Fruit fly (Drosophila melanogaster) whole organism, prepupa: Measurements from ENCODE around the gene CG33108.

ENCODE experiments used
- CG10631 ChIP-seq: fragments of 200-800 bp; sonication (Bioruptor generic); optimal IDR thresholded peaks from 2 replicates; lab custom pipeline; 2016; ENCODE audit warnings: missing biosample characterization, missing genetic modification characterization
- CG10669 ChIP-seq: fragments of 200-800 bp; sonication (Bioruptor generic); optimal IDR thresholded peaks from 3 replicates; lab custom pipeline; 2018; ENCODE audit warnings: missing biosample characterization, mild to moderate bottlenecking, missing genetic modification characterization, moderate library complexity
- CG11294 ChIP-seq: fragments of 200-800 bp; sonication (Bioruptor generic); IDR thresholded peaks from 2 replicates; pipeline ENCODE4 v1.3.6; 2022; ENCODE audit warnings: missing biosample characterization, missing genetic modification characterization
- CG11762 ChIP-seq: fragments of 200-800 bp; sonication (Bioruptor generic); optimal IDR thresholded peaks from 3 replicates; lab custom pipeline; 2016; ENCODE audit warnings: missing biosample characterization, missing genetic modification characterization; ENCODE audit not compliant: insufficient read depth
- CG11902 ChIP-seq: fragments of 200-800 bp; sonication (Bioruptor generic); optimal IDR thresholded peaks from 3 replicates; lab custom pipeline; 2016; ENCODE audit warnings: missing biosample characterization, missing genetic modification characterization
- CG15336 ChIP-seq: fragments of 200-800 bp; sonication (Bioruptor generic); IDR thresholded peaks from 2 replicates; pipeline ENCODE4 v1.3.6; 2022; ENCODE audit warnings: missing biosample characterization, missing genetic modification characterization
- CG1621 ChIP-seq: fragments of 200-800 bp; sonication (Bioruptor generic); optimal IDR thresholded peaks from 3 replicates; lab custom pipeline; 2018; ENCODE audit warnings: missing biosample characterization, mild to moderate bottlenecking, missing genetic modification characterization
- CG16779 ChIP-seq: fragments of 200-800 bp; sonication (Bioruptor generic); optimal IDR thresholded peaks from 3 replicates; lab custom pipeline; 2017; ENCODE audit warnings: missing biosample characterization, mild to moderate bottlenecking, missing genetic modification characterization
- CG3032 ChIP-seq: fragments of 200-800 bp; optimal IDR thresholded peaks from 2 replicates; lab custom pipeline; 2019; ENCODE audit warnings: missing biosample characterization, mild to moderate bottlenecking, missing genetic modification characterization, moderate library complexity
- CG31627 ChIP-seq: fragments of 200-800 bp; sonication (Bioruptor generic); optimal IDR thresholded peaks from 3 replicates; lab custom pipeline; 2016; ENCODE audit warnings: missing biosample characterization, missing genetic modification characterization
- CG32006 ChIP-seq: fragments of 200-800 bp; sonication (Bioruptor generic); optimal IDR thresholded peaks from 3 replicates; lab custom pipeline; 2017; ENCODE audit warnings: missing biosample characterization, mild to moderate bottlenecking, missing genetic modification characterization
- CG3919 ChIP-seq: fragments of 200-800 bp; sonication (Bioruptor generic); optimal IDR thresholded peaks from 3 replicates; lab custom pipeline; 2016; ENCODE audit warnings: missing biosample characterization, missing genetic modification characterization
- CG6276 ChIP-seq: fragments of 200-800 bp; sonication (Bioruptor generic); optimal IDR thresholded peaks from 2 replicates; lab custom pipeline; 2017; ENCODE audit warnings: missing biosample characterization, mild to moderate bottlenecking, missing genetic modification characterization
- CG6792 ChIP-seq: fragments of 200-800 bp; sonication (Bioruptor generic); optimal IDR thresholded peaks from 3 replicates; lab custom pipeline; 2016; ENCODE audit warnings: missing biosample characterization, missing genetic modification characterization
- CG8632 ChIP-seq: fragments of 200-800 bp; sonication (Bioruptor generic); optimal IDR thresholded peaks from 3 replicates; lab custom pipeline; 2016; ENCODE audit warnings: missing biosample characterization, missing genetic modification characterization
- CG9139 ChIP-seq: fragments of 200-800 bp; sonication (Bioruptor generic); optimal IDR thresholded peaks from 3 replicates; lab custom pipeline; 2017; ENCODE audit warnings: missing biosample characterization, mild to moderate bottlenecking, missing genetic modification characterization
- Eip75B ChIP-seq: fragments of 200-800 bp; sonication (Bioruptor generic); optimal IDR thresholded peaks from 3 replicates; lab custom pipeline; 2016; ENCODE audit warnings: missing biosample characterization, missing genetic modification characterization
- Eip78C ChIP-seq: fragments of 200-800 bp; sonication (Bioruptor generic); peaks from one replicate; lab custom pipeline; 2016; ENCODE audit warnings: missing biosample characterization, missing genetic modification characterization
- Ets21C ChIP-seq: fragments of 200-800 bp; sonication (Bioruptor generic); optimal IDR thresholded peaks from 3 replicates; lab custom pipeline; 2016; ENCODE audit warnings: missing biosample characterization, missing genetic modification characterization
- Gug ChIP-seq: fragments of 200-800 bp; sonication (Bioruptor generic); IDR thresholded peaks from 2 replicates; pipeline ENCODE4 v1.3.6; 2022; ENCODE audit warnings: missing biosample characterization, missing genetic modification characterization
- Hr38 ChIP-seq: sonication (Bioruptor generic); optimal IDR thresholded peaks from 2 replicates; lab custom pipeline; 2016; ENCODE audit warnings: missing biosample characterization, missing genetic modification characterization
- Hr39 ChIP-seq: fragments of 200-800 bp; sonication (Bioruptor generic); optimal IDR thresholded peaks from 2 replicates; lab custom pipeline; 2016; ENCODE audit warnings: missing biosample characterization, missing genetic modification characterization
- Hr4 ChIP-seq: fragments of 200-800 bp; sonication (Bioruptor generic); optimal IDR thresholded peaks from 3 replicates; lab custom pipeline; 2016; ENCODE audit warnings: missing biosample characterization, missing genetic modification characterization
- Smox ChIP-seq: fragments of 200-800 bp; sonication (Bioruptor generic); optimal IDR thresholded peaks from 3 replicates; lab custom pipeline; 2016; ENCODE audit warnings: missing biosample characterization, missing genetic modification characterization
- Sox14 ChIP-seq: fragments of 200-800 bp; sonication (Bioruptor generic); optimal IDR thresholded peaks from 3 replicates; lab custom pipeline; 2016; ENCODE audit warnings: missing biosample characterization, missing genetic modification characterization
- Sox15 ChIP-seq: fragments of 200-800 bp; sonication (Bioruptor generic); optimal IDR thresholded peaks from 3 replicates; lab custom pipeline; 2016; ENCODE audit warnings: missing biosample characterization, missing genetic modification characterization
- acj6 ChIP-seq: fragments of 200-800 bp; sonication (Bioruptor generic); optimal IDR thresholded peaks from 3 replicates; lab custom pipeline; 2016; ENCODE audit warnings: missing biosample characterization, missing genetic modification characterization
- dac ChIP-seq: fragments of 200-800 bp; sonication (Bioruptor generic); optimal IDR thresholded peaks from 2 replicates; lab custom pipeline; 2017; ENCODE audit warnings: missing biosample characterization, mild to moderate bottlenecking, missing genetic modification characterization
- dsx ChIP-seq: fragments of 200-800 bp; optimal IDR thresholded peaks from 3 replicates; lab custom pipeline; 2019; ENCODE audit warnings: missing biosample characterization, mild to moderate bottlenecking, missing genetic modification characterization, moderate library complexity; ENCODE audit not compliant: poor library complexity, severe bottlenecking
- eg ChIP-seq: fragments of 200-800 bp; sonication (Bioruptor generic); IDR thresholded peaks from 3 replicates; pipeline ENCODE4 v1.3.6; 2022; ENCODE audit warnings: missing biosample characterization, missing genetic modification characterization
- esn ChIP-seq: fragments of 200-800 bp; sonication (Bioruptor generic); optimal IDR thresholded peaks from 2 replicates; lab custom pipeline; 2016; ENCODE audit warnings: missing biosample characterization, mild to moderate bottlenecking, missing genetic modification characterization, moderate library complexity
- fd59A ChIP-seq: fragments of 200-800 bp; sonication (Bioruptor generic); optimal IDR thresholded peaks from 2 replicates; lab custom pipeline; 2017; ENCODE audit warnings: missing biosample characterization, mild to moderate bottlenecking, missing genetic modification characterization, missing genetic modification reagents
- fkh ChIP-seq: fragments of 200-800 bp; sonication (Bioruptor generic); optimal IDR thresholded peaks from 3 replicates; lab custom pipeline; 2017; ENCODE audit warnings: missing biosample characterization, mild to moderate bottlenecking, missing genetic modification characterization, moderate library complexity
- net ChIP-seq: fragments of 200-800 bp; sonication (Bioruptor generic); optimal IDR thresholded peaks from 3 replicates; lab custom pipeline; 2016; ENCODE audit warnings: missing biosample characterization, missing genetic modification characterization
- pdm3 ChIP-seq: fragments of 200-800 bp; sonication (Bioruptor generic); optimal IDR thresholded peaks from 3 replicates; lab custom pipeline; 2016; ENCODE audit warnings: missing biosample characterization, missing genetic modification characterization
- salr ChIP-seq, 2 experiments: fragments of 200-800 bp; sonication (Bioruptor generic); optimal IDR thresholded peaks; 3 replicates each; lab custom pipeline; 2016 to 2018; ENCODE audit warnings: missing biosample characterization in 2 of 2, missing genetic modification characterization in 2 of 2, mild to moderate bottlenecking in 1 of 2
- ss ChIP-seq, 2 experiments: fragments of 200-800 bp; sonication (Bioruptor generic); optimal IDR thresholded peaks; 2 replicates in 1 of 2; 3 replicates in 1 of 2; lab custom pipeline; 2017 to 2018; ENCODE audit warnings: mild to moderate bottlenecking in 2 of 2, missing biosample characterization in 2 of 2, missing genetic modification characterization in 2 of 2, moderate library complexity in 1 of 2
- svp ChIP-seq: fragments of 200-800 bp; sonication (Bioruptor generic); peaks from one replicate; lab custom pipeline; 2016; ENCODE audit warnings: missing biosample characterization, missing genetic modification characterization
- topi ChIP-seq: fragments of 200-800 bp; sonication (Bioruptor generic); optimal IDR thresholded peaks from 3 replicates; lab custom pipeline; 2016; ENCODE audit warnings: missing biosample characterization, missing genetic modification characterization
- vri ChIP-seq: fragments of 200-800 bp; sonication (Bioruptor generic); optimal IDR thresholded peaks from 3 replicates; lab custom pipeline; 2016; ENCODE audit warnings: missing biosample characterization, mild to moderate bottlenecking, missing genetic modification characterization

The CG33108 gene

DNA sequence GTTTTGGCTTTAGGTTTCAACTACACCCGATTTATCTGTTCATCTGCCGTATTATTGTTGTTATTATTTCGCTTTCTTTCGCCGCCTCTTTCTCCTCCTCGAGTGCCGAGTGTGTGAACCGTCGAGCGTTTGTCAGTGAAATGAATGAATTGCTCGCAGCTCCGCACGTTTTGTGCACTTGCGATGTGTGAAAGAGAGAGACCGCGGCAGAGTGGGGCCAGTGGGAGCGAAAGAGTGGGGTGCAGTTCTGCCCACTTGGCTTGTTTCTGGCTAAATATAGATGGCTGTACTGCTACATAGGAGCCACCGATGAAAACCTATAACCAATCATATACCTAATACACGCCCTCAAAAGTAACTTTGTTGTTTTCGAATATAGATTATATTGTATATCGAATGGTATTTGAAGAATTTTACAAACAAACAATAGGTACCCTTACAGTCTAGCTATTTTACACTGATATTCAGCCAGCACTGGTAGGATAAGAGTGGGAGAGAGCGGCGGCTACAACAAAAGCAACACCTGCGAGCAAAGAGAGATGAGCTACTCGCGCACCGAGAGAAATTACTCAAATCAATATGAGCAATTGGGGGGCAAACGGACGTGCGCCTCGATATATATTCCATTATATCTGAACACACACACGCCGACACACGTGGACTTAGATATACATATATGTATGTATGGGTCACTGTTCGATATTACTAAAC is 11.1 kb downstream of the CG33108 start (continued):
- TF ChIP-seq CG31627 (GFP tag; lab: Kevin White, UChicago) (peak; percentile 20), dsx (GFP tag; lab: Kevin White, UChicago) (no peak), Sox15 (GFP tag; lab: Kevin White, UChicago) (no peak), CG15336 (GFP tag; lab: Robert Waterston, UW) (no peak), Ets21C (GFP tag; lab: Kevin White, UChicago) (peak; percentile 21), topi (GFP tag; lab: Kevin White, UChicago) (no peak), Hr39 (GFP tag; lab: Kevin White, UChicago) (no peak), CG6792 (GFP tag; lab: Kevin White, UChicago) (peak; percentile 8), Smox (GFP tag; lab: Kevin White, UChicago) (peak; percentile 1)

- peak; percentile 64 for TF ChIP-seq svp (GFP tag; lab: Kevin White, UChicago)
- TF ChIP-seq Eip78C (GFP tag; lab: Kevin White, UChicago): peak; percentile 67
- TF ChIP-seq CG11902 (GFP tag; lab: Kevin White, UChicago): no peak
- no peak for TF ChIP-seq dsx (GFP tag; lab: Kevin White, UChicago)
- peak; percentile 19 for TF ChIP-seq pdm3 (GFP tag; lab: Kevin White, UChicago)
- peak; percentile 4 for TF ChIP-seq Eip75B (GFP tag; lab: Kevin White, UChicago)
- no peak for TF ChIP-seq CG3032 (tag; lab: Kevin White, UChicago)
- TF ChIP-seq Ets21C (GFP tag; lab: Kevin White, UChicago): no peak
- peak; percentile 71 for TF ChIP-seq fkh
- TF ChIP-seq CG9139 (GFP tag; lab: Kevin White, UChicago): no peak
- TF ChIP-seq CG16779 (tag; lab: Kevin White, UChicago): no peak
- TF ChIP-seq CG11762 (GFP tag; lab: Kevin White, UChicago): no peak
- peak; percentile 32 for TF ChIP-seq Hr4 (GFP tag; lab: Kevin White, UChicago)
- 0 out of 3 replicates have a peak, but pooled peaks have one; percentile 14 for TF ChIP-seq eg (GFP tag; lab: Robert Waterston, UW)
- peak; percentile 3 for TF ChIP-seq CG3919 (GFP tag; lab: Kevin White, UChicago)
- TF ChIP-seq ss (GFP tag; optimal IDR thresholded peaks at IDR 0.05; lab: Kevin White, UChicago): no peak
- no peak for TF ChIP-seq Hr38 (GFP tag; lab: Kevin White, UChicago)
- TF ChIP-seq Gug: no peak
- peak; percentile 58 for TF ChIP-seq CG32006
- TF ChIP-seq salr (GFP tag; optimal IDR thresholded peaks at IDR 0.05; lab: Kevin White, UChicago): peak in 1 of 2 experiments; percentile 55
- TF ChIP-seq Sox14 (GFP tag; lab: Kevin White, UChicago): peak; percentile 1
- peak; percentile 57 for TF ChIP-seq CG6276 (GFP tag; lab: Kevin White, UChicago)
These were observed 12.5 kb downstream of the CG33108 start for dm6 chr3R:24007775-24008506.

DNA sequence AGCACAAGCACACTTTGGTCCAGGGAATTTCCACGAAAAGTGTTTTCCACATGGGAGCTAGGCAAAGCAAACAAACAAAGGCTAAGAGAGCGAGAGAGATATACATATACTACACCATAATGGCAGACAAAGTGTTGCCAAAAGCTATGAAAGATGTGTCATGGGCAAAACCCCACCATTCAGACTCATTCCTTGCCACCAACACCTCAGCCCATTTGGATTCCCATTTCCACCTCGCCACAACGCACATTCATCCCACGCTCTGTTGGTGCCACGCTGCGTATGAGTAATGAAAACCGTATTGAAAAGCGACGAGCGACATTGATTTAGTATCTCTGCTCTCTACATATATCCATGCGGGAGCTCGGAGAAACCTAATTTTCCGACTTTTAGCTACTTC is 13.4 kb downstream of the CG33108 start:
- no peak for TF ChIP-seq fd59A
- no peak for TF ChIP-seq esn (GFP tag; lab: Kevin White, UChicago)
- TF ChIP-seq Hr39 (GFP tag; lab: Kevin White, UChicago): no peak

dm6 chr3R:24010637-24011214 is 15.3 kb downstream of the CG33108 start:
- TF ChIP-seq CG11294 (GFP tag; lab: Robert Waterston, UW) (no peak; the same call in 1 of the 2 replicates), Smox (GFP tag; lab: Kevin White, UChicago) (peak; percentile 54), Hr4 (GFP tag; lab: Kevin White, UChicago) (peak; percentile 59), CG10669 (GFP tag; lab: Kevin White, UChicago) (peak; percentile 5), svp (GFP tag; lab: Kevin White, UChicago) (peak; percentile 73), Eip78C (GFP tag; lab: Kevin White, UChicago) (peak; percentile 82), acj6 (GFP tag; lab: Kevin White, UChicago) (peak; percentile 48), Sox15 (GFP tag; lab: Kevin White, UChicago) (no peak), net (GFP tag; lab: Kevin White, UChicago) (peak; percentile 32), esn (GFP tag; lab: Kevin White, UChicago) (peak; percentile 33), vri (GFP tag; lab: Kevin White, UChicago) (no peak), CG32006 (peak; percentile 72), ss (GFP tag; optimal IDR thresholded peaks at IDR 0.05; lab: Kevin White, UChicago) (no peak), CG1621 (tag; lab: Kevin White, UChicago) (no peak), Hr38 (GFP tag; lab: Kevin White, UChicago) (no peak), fkh (no peak), dac (GFP tag; lab: Kevin White, UChicago) (no peak), CG31627 (GFP tag; lab: Kevin White, UChicago) (peak; percentile 42), CG8632 (GFP tag; lab: Kevin White, UChicago) (peak; percentile 23), CG6792 (GFP tag; lab: Kevin White, UChicago) (peak; percentile 18), CG16779 (tag; lab: Kevin White, UChicago) (peak; percentile 2), CG10631 (GFP tag; lab: Kevin White, UChicago) (peak; percentile 14), CG9139 (GFP tag; lab: Kevin White, UChicago) (no peak)
